Worm (Caenorhabditis elegans) whole organism, young adult: Measurements from ENCODE around the gene fbxa-61.

Source experiments
- B0261.1 ChIP-seq: sonication (generic microtip); optimal IDR thresholded peaks from 2 replicates; lab custom pipeline; 2016; ENCODE audit warnings: mild to moderate bottlenecking, missing genetic modification characterization, moderate library complexity, missing compliant biosample characterization
- C17E4.6 ChIP-seq: fragments of 200-800 bp; sonication (Bioruptor generic); IDR thresholded peaks from 2 replicates; pipeline ENCODE4 v1.3.6; 2022; ENCODE audit warnings: missing genetic modification reagents, missing genetic modification characterization, missing compliant biosample characterization
- D2030.7 ChIP-seq: fragments of 200-800 bp; sonication (Bioruptor generic); IDR thresholded peaks from 2 replicates; pipeline ENCODE4 v1.3.6; 2022; ENCODE audit warnings: missing genetic modification reagents, missing genetic modification characterization, missing compliant biosample characterization
- F22D6.2 ChIP-seq: sonication (generic microtip); optimal IDR thresholded peaks from 2 replicates; lab custom pipeline; 2016; ENCODE audit warnings: mild to moderate bottlenecking, missing genetic modification characterization, missing compliant biosample characterization
- F49E8.2 ChIP-seq: sonication (generic microtip); optimal IDR thresholded peaks from 3 replicates; lab custom pipeline; 2017; ENCODE audit warnings: missing genetic modification characterization, mild to moderate bottlenecking, missing compliant biosample characterization, antibody characterized with exemption, moderate library complexity; ENCODE audit not compliant: insufficient read depth
- F57C9.4 ChIP-seq: sonication (generic microtip); optimal IDR thresholded peaks from 2 replicates; lab custom pipeline; 2017; ENCODE audit warnings: mild to moderate bottlenecking, missing genetic modification characterization, missing compliant biosample characterization
- Y56A3A.18 ChIP-seq: fragments of 200-800 bp; sonication (Bioruptor generic); IDR thresholded peaks from 2 replicates; pipeline ENCODE4 v1.3.6; 2022; ENCODE audit warnings: missing genetic modification reagents, missing genetic modification characterization, missing compliant biosample characterization
- Y95B8A.8 ChIP-seq: fragments of 200-800 bp; sonication (Bioruptor generic); IDR thresholded peaks from 2 replicates; pipeline ENCODE4 v1.3.6; 2022; ENCODE audit warnings: missing genetic modification reagents, missing genetic modification characterization, missing compliant biosample characterization
- ZK185.1 ChIP-seq: sonication (generic microtip); optimal IDR thresholded peaks from 2 replicates; lab custom pipeline; 2016; ENCODE audit warnings: mild to moderate bottlenecking, missing genetic modification characterization, missing compliant biosample characterization; ENCODE audit not compliant: poor library complexity, severe bottlenecking
- ama-1 ChIP-seq, 3 experiments: fragments of 150-350 bp in 1 of 3; sonication (generic microtip) in 2 of 3; optimal IDR thresholded peaks; 2 replicates each; lab custom pipeline; 2014 to 2018; ENCODE audit warnings: missing biosample characterization in 2 of 3, missing genetic modification characterization in 2 of 3, missing genetic modification reagents in 2 of 3
- attf-5 ChIP-seq: fragments of 200-800 bp; sonication (Bioruptor generic); optimal IDR thresholded peaks from 2 replicates; lab custom pipeline; 2018; ENCODE audit warnings: mild to moderate bottlenecking, missing genetic modification characterization, missing compliant biosample characterization
- bed-2 ChIP-seq: fragments of 200-800 bp; sonication (Bioruptor generic); IDR thresholded peaks from 2 replicates; pipeline ENCODE4 v1.3.6; 2022; ENCODE audit warnings: missing genetic modification reagents, missing genetic modification characterization, missing compliant biosample characterization
- cebp-1 ChIP-seq, 2 experiments: fragments of 200-800 bp in 1 of 2; sonication (Bioruptor generic) in 1 of 2; sonication (generic microtip) in 1 of 2; IDR thresholded peaks in 1 of 2; optimal IDR thresholded peaks in 1 of 2; 2 replicates each; pipeline versions ENCODE4 v1.3.6 to Lab custom; 2017 to 2022; ENCODE audit warnings: missing compliant biosample characterization in 2 of 2, missing genetic modification characterization in 2 of 2, mild to moderate bottlenecking in 1 of 2, missing genetic modification reagents in 1 of 2, moderate library complexity in 1 of 2
- ceh-58 ChIP-seq: fragments of 200-800 bp; sonication (Bioruptor generic); IDR thresholded peaks from 2 replicates; pipeline ENCODE4 v1.3.6; 2022; ENCODE audit warnings: missing genetic modification characterization, missing compliant biosample characterization
- ceh-91 ChIP-seq: fragments of 200-800 bp; sonication (Bioruptor generic); IDR thresholded peaks from 2 replicates; pipeline ENCODE4 v1.3.6; 2022; ENCODE audit warnings: missing genetic modification reagents, missing genetic modification characterization, missing compliant biosample characterization
- chd-7 ChIP-seq: sonication (generic microtip); optimal IDR thresholded peaks from 2 replicates; lab custom pipeline; 2016; ENCODE audit warnings: mild to moderate bottlenecking, missing genetic modification characterization, moderate library complexity, missing compliant biosample characterization
- dox-1 ChIP-seq: fragments of 200-800 bp; sonication (Bioruptor generic); IDR thresholded peaks from 2 replicates; pipeline ENCODE4 v1.3.6; 2022; ENCODE audit warnings: missing genetic modification reagents, missing genetic modification characterization, missing compliant biosample characterization
- efl-1 ChIP-seq: fragments of 150-350 bp; optimal IDR thresholded peaks from 2 replicates; lab custom pipeline; 2014; ENCODE audit warnings: missing biosample characterization, missing genetic modification reagents, missing genetic modification characterization
- egrh-3 ChIP-seq: fragments of 200-800 bp; sonication (Bioruptor generic); IDR thresholded peaks from 2 replicates; pipeline ENCODE4 v1.3.6; 2022; ENCODE audit warnings: missing genetic modification reagents, missing genetic modification characterization, missing compliant biosample characterization
- him-1 ChIP-seq: sonication (generic microtip); optimal IDR thresholded peaks from 2 replicates; lab custom pipeline; 2016; ENCODE audit warnings: missing genotype, missing genetic modification reagents, missing genetic modification characterization, missing compliant biosample characterization
- hmg-1.2 ChIP-seq: fragments of 200-800 bp; sonication (Bioruptor generic); IDR thresholded peaks from 2 replicates; pipeline ENCODE4 v1.3.6; 2022; ENCODE audit warnings: missing genetic modification reagents, missing genetic modification characterization, missing compliant biosample characterization
- hmg-20 ChIP-seq: fragments of 200-800 bp; sonication (Bioruptor generic); IDR thresholded peaks from 2 replicates; pipeline ENCODE4 v1.3.6; 2022; ENCODE audit warnings: missing genetic modification reagents, missing genetic modification characterization, missing compliant biosample characterization
- lag-1 ChIP-seq: fragments of 200-800 bp; sonication (Bioruptor generic); IDR thresholded peaks from 2 replicates; pipeline ENCODE4 v1.3.6; 2022; ENCODE audit warnings: missing genetic modification reagents, missing genetic modification characterization, missing compliant biosample characterization
- let-526 ChIP-seq: fragments of 200-800 bp; sonication (Bioruptor generic); IDR thresholded peaks from 2 replicates; pipeline ENCODE4 v1.3.6; 2022; ENCODE audit warnings: missing genetic modification reagents, missing genetic modification characterization, missing compliant biosample characterization
- lin-40 ChIP-seq: sonication (generic microtip); optimal IDR thresholded peaks from 2 replicates; lab custom pipeline; 2016; ENCODE audit warnings: missing genetic modification characterization, mild to moderate bottlenecking, missing compliant biosample characterization, missing genotype, missing genetic modification reagents
- madf-3 ChIP-seq: fragments of 200-800 bp; sonication (Bioruptor generic); IDR thresholded peaks from 2 replicates; pipeline ENCODE4 v1.3.6; 2022; ENCODE audit warnings: missing genetic modification reagents, missing genetic modification characterization, missing compliant biosample characterization
- madf-8 ChIP-seq: fragments of 200-800 bp; sonication (Bioruptor generic); conservative IDR thresholded peaks from 2 replicates; pipeline ENCODE4 v1.3.6; 2022; ENCODE audit warnings: missing genetic modification reagents, missing genetic modification characterization, missing compliant biosample characterization
- mxl-1 ChIP-seq: sonication (generic microtip); optimal IDR thresholded peaks from 2 replicates; lab custom pipeline; 2016; ENCODE audit warnings: missing genetic modification characterization, missing compliant biosample characterization
- nfya-1 ChIP-seq: sonication (generic microtip); optimal IDR thresholded peaks from 2 replicates; lab custom pipeline; 2017; ENCODE audit warnings: antibody characterized with exemption, missing compliant biosample characterization, missing genetic modification characterization, borderline replicate concordance; ENCODE audit not compliant: insufficient read depth
- nhr-120 ChIP-seq: fragments of 200-800 bp; sonication (Bioruptor generic); IDR thresholded peaks from 2 replicates; pipeline ENCODE4 v1.3.6; 2022; ENCODE audit warnings: missing genetic modification characterization, missing compliant biosample characterization
- nhr-90 ChIP-seq: sonication (generic microtip); optimal IDR thresholded peaks from 2 replicates; lab custom pipeline; 2016; ENCODE audit warnings: missing genotype, mild to moderate bottlenecking, missing genetic modification characterization, missing compliant biosample characterization
- pbrm-1 ChIP-seq: fragments of 200-800 bp; sonication (Bioruptor generic); IDR thresholded peaks from 2 replicates; pipeline ENCODE4 v1.3.6; 2022; ENCODE audit warnings: missing genetic modification reagents, missing genetic modification characterization, missing compliant biosample characterization
- rec-8 ChIP-seq, 2 experiments: sonication (generic microtip); optimal IDR thresholded peaks; 2 replicates each; lab custom pipeline; 2016; ENCODE audit warnings: mild to moderate bottlenecking in 2 of 2, missing genetic modification characterization in 2 of 2, missing genetic modification reagents in 2 of 2, missing genotype in 2 of 2, missing biosample characterization in 1 of 2, missing compliant biosample characterization in 1 of 2, moderate library complexity in 1 of 2
- rpc-1 ChIP-seq, 2 experiments: fragments of 150-350 bp in 1 of 2; sonication (generic microtip) in 1 of 2; optimal IDR thresholded peaks; 2 replicates each; lab custom pipeline; 2014 to 2018; ENCODE audit warnings: missing biosample characterization in 1 of 2, missing genetic modification characterization in 1 of 2, missing genetic modification reagents in 1 of 2, missing genotype in 1 of 2
- sdz-38 ChIP-seq: sonication (generic microtip); optimal IDR thresholded peaks from 2 replicates; lab custom pipeline; 2016; ENCODE audit warnings: missing genotype, missing genetic modification characterization, missing compliant biosample characterization
- snpc-1.1 ChIP-seq: sonication (generic microtip); optimal IDR thresholded peaks from 2 replicates; lab custom pipeline; 2017; ENCODE audit warnings: missing genetic modification characterization, mild to moderate bottlenecking, missing compliant biosample characterization, antibody characterized with exemption, moderate library complexity, missing genotype, missing genetic modification reagents; ENCODE audit not compliant: insufficient read depth
- somi-1 ChIP-seq: fragments of 200-800 bp; sonication (Bioruptor generic); optimal IDR thresholded peaks from 2 replicates; lab custom pipeline; 2018; ENCODE audit warnings: mild to moderate bottlenecking, missing genetic modification characterization, missing compliant biosample characterization
- sptf-2 ChIP-seq: fragments of 200-800 bp; sonication (Bioruptor generic); optimal IDR thresholded peaks from 2 replicates; lab custom pipeline; 2018; ENCODE audit warnings: mild to moderate bottlenecking, missing genetic modification characterization, missing compliant biosample characterization
- tbp1 ChIP-seq: fragments of 200-800 bp; sonication (Bioruptor generic); optimal IDR thresholded peaks from 2 replicates; lab custom pipeline; 2018; ENCODE audit warnings: mild to moderate bottlenecking, missing genetic modification characterization, missing compliant biosample characterization
- unc-62 ChIP-seq: fragments of 150-350 bp; optimal IDR thresholded peaks from 2 replicates; lab custom pipeline; 2014; ENCODE audit warnings: missing biosample characterization, missing genetic modification reagents, missing genetic modification characterization
- zfh-2 ChIP-seq: fragments of 200-800 bp; sonication (Bioruptor generic); conservative IDR thresholded peaks from 2 replicates; pipeline ENCODE4 v1.3.6; 2022; ENCODE audit warnings: missing genetic modification reagents, missing genetic modification characterization, missing compliant biosample characterization
- zim-3 ChIP-seq: sonication (generic microtip); optimal IDR thresholded peaks from 2 replicates; lab custom pipeline; 2017; ENCODE audit warnings: mild to moderate bottlenecking, missing genetic modification characterization, moderate library complexity, missing compliant biosample characterization
- ztf-25 ChIP-seq: fragments of 200-800 bp; sonication (Bioruptor generic); IDR thresholded peaks from 2 replicates; pipeline ENCODE4 v1.3.6; 2022; ENCODE audit warnings: missing genetic modification reagents, missing genetic modification characterization, missing compliant biosample characterization

fbxa-61 gene

DNA sequence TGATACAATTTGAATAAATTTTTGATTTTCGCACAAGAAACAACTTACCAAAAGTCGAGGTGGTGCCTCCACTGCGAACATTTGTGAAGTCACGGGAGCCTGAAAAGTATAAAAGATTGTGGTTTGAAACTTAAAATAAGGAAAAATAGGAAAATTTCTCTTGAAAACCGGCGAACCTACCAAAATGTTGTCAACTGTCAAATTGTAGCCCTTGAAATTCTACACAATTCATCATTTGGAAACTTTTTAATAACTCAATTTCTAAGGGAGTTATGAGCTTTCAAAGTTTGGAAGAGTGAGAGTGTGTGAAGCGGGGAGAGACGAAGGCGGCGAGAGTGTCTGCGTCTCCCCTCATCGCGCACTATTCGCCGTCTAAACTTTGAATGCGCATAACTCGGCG is 8.7 kb upstream of the fbxa-61 start, which contains the start of gene pes-4:
Gene pes-4 (minus strand): TSS at position 101 of the 400 bp plus-strand sequence.
- TF ChIP-seq sptf-2 (GFP tag; lab: Kevin White, UChicago) (no peak), lin-40 (tag; lab: Kevin White, UChicago) (no peak), hmg-1.2 (peak; percentile 46; the same call in 1 of the 2 replicates)

DNA sequence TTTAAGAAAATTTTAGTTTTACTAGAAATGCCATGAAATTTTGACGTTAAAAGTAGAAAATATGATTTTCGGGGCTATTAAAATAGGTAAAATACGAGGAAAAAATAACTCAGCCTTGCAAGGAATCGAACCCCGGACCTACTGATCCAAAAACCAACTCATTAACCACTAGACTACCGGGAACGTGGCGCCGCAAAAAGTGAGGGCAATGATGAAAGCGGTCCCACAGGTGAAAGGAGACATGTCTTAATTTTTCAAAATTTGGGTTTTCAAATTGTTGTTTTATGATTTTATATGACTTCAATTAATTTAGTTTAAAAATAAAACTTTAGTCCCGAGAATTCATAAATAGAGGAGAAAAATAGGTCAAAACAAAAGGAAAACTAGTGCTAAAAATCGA is 8.2 kb upstream of the fbxa-61 start:
- TF ChIP-seq ceh-58 (no peak), F22D6.2 (tag; lab: Kevin White, UChicago) (no peak), Y95B8A.8 (no peak), madf-3 (no peak), somi-1 (GFP tag; lab: Kevin White, UChicago) (no peak), him-1 (tag; lab: Kevin White, UChicago) (no peak), rpc-1 (optimal IDR thresholded peaks at IDR 0.05; lab: Kevin White, UChicago) (peak; percentile 13), rpc-1 (tag; optimal IDR thresholded peaks at IDR 0.05; lab: Kevin White, UChicago) (peak; percentile 60), B0261.1 (tag; lab: Kevin White, UChicago) (peak; percentile 65), nfya-1 (tag; lab: Kevin White, UChicago) (no peak), tbp1 (GFP tag; lab: Kevin White, UChicago) (peak; percentile 82)

DNA sequence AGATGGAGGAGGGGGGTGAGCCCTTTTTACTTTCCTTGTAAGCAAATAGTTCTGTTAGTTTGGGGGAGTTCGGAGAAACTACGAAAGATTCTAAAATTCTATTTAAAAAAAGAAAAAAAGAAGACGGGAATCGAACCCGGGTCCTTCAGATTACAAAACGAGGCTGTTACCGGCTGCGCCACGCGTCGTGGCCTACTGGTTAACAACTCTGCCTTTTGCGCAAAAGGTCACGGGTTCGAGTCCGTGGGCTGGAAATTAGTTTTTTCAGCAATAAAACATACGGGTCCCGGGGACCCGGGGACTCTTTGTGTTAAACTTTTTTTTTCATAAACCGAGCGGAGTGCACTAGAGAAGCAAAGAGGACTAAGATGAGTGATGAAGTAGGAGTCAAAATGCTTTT is 7.7 kb upstream of the fbxa-61 start:
- TF ChIP-seq nhr-90 (tag; lab: Kevin White, UChicago): no peak
- peak; percentile 39; the same call in 1 of the 2 replicates for TF ChIP-seq D2030.7
- TF ChIP-seq efl-1: no peak
- TF ChIP-seq C17E4.6 (GFP tag; lab: Robert Waterston, UW): no peak
- TF ChIP-seq zfh-2 (GFP tag; lab: Robert Waterston, UW): 0 out of 2 replicates have a peak, but pooled peaks have one; percentile 23
- TF ChIP-seq pbrm-1: peak; percentile 70

DNA sequence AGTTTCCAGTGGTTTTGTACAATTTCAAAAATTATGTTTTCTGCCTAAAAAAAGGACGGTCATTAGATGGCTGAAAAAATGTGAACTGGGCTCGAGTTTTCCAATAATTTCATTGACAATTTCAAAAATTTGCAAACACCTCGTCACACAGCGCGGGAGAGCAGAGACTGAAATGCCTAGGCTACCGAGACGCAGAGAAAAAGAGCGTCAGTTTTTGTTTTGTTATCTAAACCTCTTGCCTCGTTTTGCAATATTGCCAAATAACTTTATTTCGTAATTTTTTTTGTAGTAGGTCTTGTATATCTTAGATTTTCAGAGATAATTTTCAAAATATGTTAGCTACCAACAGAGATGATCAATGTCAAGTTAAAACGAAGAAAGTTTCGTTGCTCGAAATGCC is 4.4 kb downstream of the fbxa-61 start, which contains the start of gene fbxa-63:
Gene fbxa-63 (plus strand): TSS at position 310 of the 400 bp plus-strand sequence.
- TF ChIP-seq madf-8 (GFP tag; lab: Robert Waterston, UW) (no peak), rec-8 (tag; optimal IDR thresholded peaks at IDR 0.05; lab: Kevin White, UChicago) (no peak), lag-1 (no peak), ceh-91 (GFP tag; lab: Robert Waterston, UW) (no peak), sdz-38 (tag; lab: Kevin White, UChicago) (no peak), F57C9.4 (tag; lab: Kevin White, UChicago) (no peak), let-526 (GFP tag; lab: Robert Waterston, UW) (no peak), nhr-120 (GFP tag; lab: Robert Waterston, UW) (no peak), chd-7 (tag; lab: Kevin White, UChicago) (no peak), F49E8.2 (tag; lab: Kevin White, UChicago) (no peak), ZK185.1 (tag; lab: Kevin White, UChicago) (no peak), bed-2 (GFP tag; lab: Robert Waterston, UW) (no peak), attf-5 (peak; percentile 57), egrh-3 (GFP tag; lab: Robert Waterston, UW) (no peak), somi-1 (GFP tag; lab: Kevin White, UChicago) (no peak), snpc-1.1 (tag; lab: Kevin White, UChicago) (no peak), ztf-25 (GFP tag; lab: Robert Waterston, UW) (no peak), dox-1 (GFP tag; lab: Robert Waterston, UW) (no peak), zim-3 (no peak), cebp-1 (GFP tag; IDR thresholded peaks at IDR 0.05; lab: Robert Waterston, UW) (peak; percentile 71; the same call in 1 of the 2 replicates), cebp-1 (tag; optimal IDR thresholded peaks at IDR 0.05; lab: Kevin White, UChicago) (peak; percentile 93), hmg-20 (GFP tag; lab: Robert Waterston, UW) (no peak), hmg-1.2 (peak; percentile 68; the same call in 1 of the 2 replicates), Y56A3A.18 (GFP tag; lab: Robert Waterston, UW) (no peak), unc-62 (GFP tag; lab: Kevin White, UChicago) (no peak), ama-1 (optimal IDR thresholded peaks at IDR 0.05; lab: Kevin White, UChicago) (no peak), ama-1 (GFP tag; optimal IDR thresholded peaks at IDR 0.05; lab: Kevin White, UChicago) (no peak), mxl-1 (tag; lab: Kevin White, UChicago) (no peak)
